Fruit fly (Drosophila melanogaster) whole organism, embryonic: ENCODE measurements around the gene CG13126.
A peak's percentile ranks its signal among the peaks of the same experiment; 100 is the strongest.

Experiments
- Atf6 ChIP-seq: fragments of 200-800 bp; sonication (Bioruptor generic); IDR thresholded peaks from 2 replicates; pipeline ENCODE4 v1.3.6; 2022; ENCODE audit warnings: missing biosample characterization, missing genetic modification characterization
- CG10321 ChIP-seq: fragments of 200-800 bp; sonication (Bioruptor generic); IDR thresholded peaks from 2 replicates; pipeline ENCODE4 v1.3.6; 2022; ENCODE audit warnings: missing biosample characterization, missing genetic modification characterization
- CG32532 ChIP-seq: fragments of 200-800 bp; sonication (Bioruptor generic); IDR thresholded peaks from 2 replicates; pipeline ENCODE4 v1.3.6; 2022; ENCODE audit warnings: missing biosample characterization, missing genetic modification characterization
- CG6813 ChIP-seq: fragments of 200-800 bp; sonication (Bioruptor generic); optimal IDR thresholded peaks from 2 replicates; lab custom pipeline; 2017; ENCODE audit warnings: missing biosample characterization, missing genetic modification characterization, mild to moderate bottlenecking, moderate library complexity, missing genetic modification reagents
- Drgx ChIP-seq: fragments of 200-800 bp; sonication (Bioruptor generic); IDR thresholded peaks from 2 replicates; pipeline ENCODE4 v1.3.6; 2022; ENCODE audit warnings: missing biosample characterization, missing genetic modification characterization
- Fer2 ChIP-seq: fragments of 200-800 bp; sonication (Bioruptor generic); optimal IDR thresholded peaks from 2 replicates; lab custom pipeline; 2018; ENCODE audit warnings: missing biosample characterization, mild to moderate bottlenecking, missing genetic modification characterization, moderate library complexity
- GATAe ChIP-seq: fragments of 200-800 bp; sonication (Bioruptor generic); conservative IDR thresholded peaks from 2 replicates; pipeline ENCODE4 v1.3.6; 2022; ENCODE audit warnings: missing biosample characterization, missing genetic modification characterization
- Meics ChIP-seq: fragments of 200-800 bp; sonication (Bioruptor generic); optimal IDR thresholded peaks from 2 replicates; lab custom pipeline; 2017; ENCODE audit warnings: missing biosample characterization, mild to moderate bottlenecking, missing genetic modification characterization
- YL-1 ChIP-seq: fragments of 200-800 bp; sonication (Bioruptor generic); optimal IDR thresholded peaks from 3 replicates; lab custom pipeline; 2017; ENCODE audit warnings: missing biosample characterization, mild to moderate bottlenecking, missing genetic modification characterization
- fru ChIP-seq: fragments of >200 bp; optimal IDR thresholded peaks from 2 replicates; lab custom pipeline; 2017
- gem ChIP-seq: fragments of 200-800 bp; sonication (Bioruptor generic); optimal IDR thresholded peaks from 2 replicates; lab custom pipeline; 2019; ENCODE audit warnings: missing biosample characterization, mild to moderate bottlenecking, missing genetic modification characterization, moderate library complexity
- lov ChIP-seq, 2 experiments: fragments of 200-800 bp in 1 of 2; fragments of >200 bp in 1 of 2; sonication (Bioruptor generic) in 1 of 2; IDR thresholded peaks in 1 of 2; optimal IDR thresholded peaks in 1 of 2; 2 replicates in 1 of 2; 3 replicates in 1 of 2; pipeline versions ENCODE4 v1.3.6 to Lab custom; 2017 to 2022; ENCODE audit warnings: missing biosample characterization in 1 of 2, missing genetic modification characterization in 1 of 2

DNA sequence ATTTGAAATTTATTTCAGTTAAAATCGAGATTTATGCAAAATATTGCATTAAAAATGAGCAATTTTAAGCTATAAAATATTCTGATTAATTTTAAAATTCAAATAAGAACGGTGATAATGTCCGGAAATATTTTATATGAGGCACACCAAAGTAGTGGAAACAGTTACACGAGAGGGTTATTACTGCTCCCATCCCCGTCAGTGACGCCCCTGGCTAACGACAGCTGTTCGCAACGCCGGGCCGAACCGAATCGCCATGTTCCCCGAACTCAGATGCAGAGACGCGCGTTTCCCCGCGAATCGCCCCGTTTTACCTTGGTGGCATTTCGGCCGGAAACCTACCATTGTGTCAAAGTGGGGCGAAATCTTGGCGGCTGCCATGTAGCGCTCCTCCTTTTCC lies 42.2 kb downstream of the CG13126 start:
- TF ChIP-seq Meics (peak; percentile 12), GATAe (no peak), gem (tag; lab: Kevin White, UChicago) (peak; percentile 10), YL-1 (GFP tag; lab: Kevin White, UChicago) (no peak), Drgx (peak; percentile 60; the same call in 1 of the 2 replicates), CG32532 (peak; percentile 15; the same call in 1 of the 2 replicates), CG6813 (GFP tag; lab: Kevin White, UChicago) (no peak), lov (optimal IDR thresholded peaks at IDR 0.05; lab: Kevin White, UChicago) (no peak), lov (GFP tag; IDR thresholded peaks at IDR 0.05; lab: Robert Waterston, UW) (0 out of 3 replicates have a peak, but pooled peaks have one; percentile 10), CG10321 (no peak), fru (lab: Kevin White, UChicago) (no peak), Atf6 (GFP tag; lab: Robert Waterston, UW) (peak; percentile 44; the same call in 1 of the 2 replicates), Fer2 (tag; lab: Kevin White, UChicago) (no peak)
